Worm (Caenorhabditis elegans): Measurements from ENCODE around the gene K10D11.3.

Gene K10D11.3

DNA sequence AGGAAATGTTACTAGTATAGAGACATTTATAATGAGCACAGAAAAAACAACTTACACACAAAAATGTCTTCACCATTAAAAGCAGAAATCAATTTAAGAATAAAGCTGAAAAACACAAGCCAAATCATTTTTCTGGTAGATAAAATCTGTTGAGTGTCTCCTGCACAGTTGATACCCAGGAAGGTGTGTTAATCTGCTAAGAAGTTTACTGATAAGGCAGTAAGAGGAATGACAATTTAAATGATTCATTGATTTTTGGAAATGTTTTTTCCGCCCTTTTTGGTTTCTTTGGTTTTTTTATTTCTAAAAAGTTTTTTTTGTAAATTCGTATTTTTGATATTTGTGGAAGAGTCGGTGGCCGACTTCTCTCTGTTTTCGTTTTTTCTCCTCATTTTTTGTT is at the start of gene K10D11.3:
K10D11.3 (minus strand) TSS at position 174 of the 400 bp plus-strand sequence.
- TF ChIP-seq ceh-27 (GFP tag; optimal IDR thresholded peaks at IDR 0.05) (no peak), nhr-80 (tag; optimal IDR thresholded peaks at IDR 0.05) (peak; percentile 11)

ce11 chrIV:13035302-13035701 is 49.4 kb upstream of the K10D11.3 start:
- TF ChIP-seq bed-1 (GFP tag; IDR thresholded peaks at IDR 0.05) (no peak), egrh-3 (GFP tag; IDR thresholded peaks at IDR 0.05) (no peak), bed-2 (GFP tag; IDR thresholded peaks at IDR 0.05) (no peak), F49E8.2 (tag; optimal IDR thresholded peaks at IDR 0.05; ENCODE audit: insufficient read depth) (peak; percentile 11), F52B5.7 (tag; optimal IDR thresholded peaks at IDR 0.05) (peak; percentile 73), snpc-1.3 (tag; optimal IDR thresholded peaks at IDR 0.05; ENCODE audit: insufficient read depth) (no peak), hrde-1 (tag; optimal IDR thresholded peaks at IDR 0.05; ENCODE audit: borderline replicate concordance) (peak; percentile 37), B0336.3 (GFP tag; IDR thresholded peaks at IDR 0.05) (peak; percentile 40; the same call in 1 of the 2 replicates), cebp-1 (GFP tag; IDR thresholded peaks at IDR 0.05) (no peak), cebp-1 (tag; optimal IDR thresholded peaks at IDR 0.05) (peak; percentile 14), athp-1 (tag; optimal IDR thresholded peaks at IDR 0.05) (peak; percentile 40), tbx-9 (tag; optimal IDR thresholded peaks at IDR 0.05; ENCODE audit: borderline replicate concordance) (no peak), ceh-79 (tag; optimal IDR thresholded peaks at IDR 0.05) (no peak), nhr-27 (tag; optimal IDR thresholded peaks at IDR 0.05) (no peak), sptf-2 (GFP tag; optimal IDR thresholded peaks at IDR 0.05) (no peak), ama-1 (optimal IDR thresholded peaks at IDR 0.05) (no peak), ama-1 (GFP tag; optimal IDR thresholded peaks at IDR 0.05) (peak in 1 of 2 experiments; percentile 32), mes-4 (tag; optimal IDR thresholded peaks at IDR 0.05) (no peak), Y53G8AR.9 (GFP tag; conservative IDR thresholded peaks at IDR 0.05) (no peak), attf-6 (GFP tag; IDR thresholded peaks at IDR 0.05) (0 out of 2 replicates have a peak, but pooled peaks have one; percentile 20), D2030.7 (GFP tag; IDR thresholded peaks at IDR 0.05) (no peak), lsy-27 (tag; optimal IDR thresholded peaks at IDR 0.05; ENCODE audit: borderline replicate concordance, insufficient read depth) (no peak), snpc-4 (GFP tag; optimal IDR thresholded peaks at IDR 0.05) (no peak), snpc-4 (tag; optimal IDR thresholded peaks at IDR 0.05) (peak in 1 of 4 experiments; percentile 19), rcor-1 (GFP tag; IDR thresholded peaks at IDR 0.05) (no peak), F10E7.11 (tag; optimal IDR thresholded peaks at IDR 0.05) (no peak), lir-1 (GFP tag; conservative IDR thresholded peaks at IDR 0.05) (no peak), madf-8 (GFP tag; conservative IDR thresholded peaks at IDR 0.05) (no peak), hmg-20 (GFP tag; IDR thresholded peaks at IDR 0.05) (no peak), Y79H2A.3 (GFP tag; conservative IDR thresholded peaks at IDR 0.05) (peak; percentile 52; the same call in 1 of the 2 replicates), nhr-80 (tag; optimal IDR thresholded peaks at IDR 0.05) (no peak), B0035.1 (tag; optimal IDR thresholded peaks at IDR 0.05) (no peak), ets-4 (GFP tag; optimal IDR thresholded peaks at IDR 0.05) (no peak), K12H6.12 (tag; optimal IDR thresholded peaks at IDR 0.05) (no peak), madf-3 (GFP tag; IDR thresholded peaks at IDR 0.05) (0 out of 2 replicates have a peak, but pooled peaks have one; percentile 32), aptf-2 (GFP tag; conservative IDR thresholded peaks at IDR 0.05) (no peak), aptf-3 (GFP tag; IDR thresholded peaks at IDR 0.05) (no peak), xnd-1 (tag; optimal IDR thresholded peaks at IDR 0.05) (no peak), dpl-1 (GFP tag; optimal IDR thresholded peaks at IDR 0.05) (no peak)
